Fruit fly (Drosophila melanogaster): ENCODE data around the gene Ddx56.

Ddx56 gene

dm6 chrX:21369149-21369988, 18.4 kb downstream of the Ddx56 start (continued):
- TF ChIP-seq chinmo (GFP tag; IDR thresholded peaks at IDR 0.05; ENCODE audit: partially characterized antibody) (peak; percentile 76; the same call in 1 of the 4 replicates), gem (tag; optimal IDR thresholded peaks at IDR 0.05) (peak; percentile 6), sug (tag; optimal IDR thresholded peaks at IDR 0.05) (no peak), Med (GFP tag) (peak; percentile 71), CHES-1-like (GFP tag; optimal IDR thresholded peaks at IDR 0.05) (peak; percentile 2), CG31441 (GFP tag; IDR thresholded peaks at IDR 0.05) (no peak), pfk (GFP tag; optimal IDR thresholded peaks at IDR 0.05) (no peak), trem (tag; optimal IDR thresholded peaks at IDR 0.05) (peak; percentile 31), Ssrp (tag; optimal IDR thresholded peaks at IDR 0.05) (no peak), CG2120 (GFP tag; optimal IDR thresholded peaks at IDR 0.05) (peak; percentile 7), sens (GFP tag) (peak; percentile 54), sd (tag; optimal IDR thresholded peaks at IDR 0.05) (peak; percentile 44), amos (GFP tag; IDR thresholded peaks at IDR 0.05; ENCODE audit: partially characterized antibody) (peak; percentile 19; the same call in 1 of the 2 replicates), zen (tag; optimal IDR thresholded peaks at IDR 0.05) (peak; percentile 28), bbx (GFP tag; IDR thresholded peaks at IDR 0.05; ENCODE audit: partially characterized antibody) (peak; percentile 54), nerfin-1 (tag; optimal IDR thresholded peaks at IDR 0.05) (peak; percentile 29), Hmx (GFP tag; optimal IDR thresholded peaks at IDR 0.05) (no peak), BEAF-32 (GFP tag; optimal IDR thresholded peaks at IDR 0.05) (peak; percentile 30), CG3407 (GFP tag; optimal IDR thresholded peaks at IDR 0.05) (no peak), sens-2 (GFP tag; IDR thresholded peaks at IDR 0.05) (no peak), sqz (GFP tag; optimal IDR thresholded peaks at IDR 0.05) (no peak), CG10543 (GFP tag; optimal IDR thresholded peaks at IDR 0.05) (peak; percentile 14), CG16863 (GFP tag; optimal IDR thresholded peaks at IDR 0.05) (no peak), CG5953 (GFP tag; IDR thresholded peaks at IDR 0.05) (no peak), CG3995 (GFP tag; optimal IDR thresholded peaks at IDR 0.05) (peak; percentile 81), eve (GFP tag; optimal IDR thresholded peaks at IDR 0.05) (peak in 1 of 2 experiments; percentile 81)

- TF ChIP-seq CG8388 (GFP tag; optimal IDR thresholded peaks at IDR 0.05): no peak
- no peak for TF ChIP-seq fd3F (GFP tag; optimal IDR thresholded peaks at IDR 0.05)
- TF ChIP-seq Hsf (GFP tag; optimal IDR thresholded peaks at IDR 0.05): no peak
- TF ChIP-seq CG11560 (tag; IDR thresholded peaks at IDR 0.05): no peak
- TF ChIP-seq Nf-YA (GFP tag; IDR thresholded peaks at IDR 0.05): no peak
- TF ChIP-seq Tbp (GFP tag; optimal IDR thresholded peaks at IDR 0.05): no peak
- TF ChIP-seq CG10565 (GFP tag; optimal IDR thresholded peaks at IDR 0.05): no peak
- no peak for TF ChIP-seq pb (GFP tag; optimal IDR thresholded peaks at IDR 0.05)
- no peak for TF ChIP-seq CG7928 (GFP tag; optimal IDR thresholded peaks at IDR 0.05)
- peak; percentile 74 for TF ChIP-seq rib (GFP tag; IDR thresholded peaks at IDR 0.05)
- no peak for TF ChIP-seq chn (GFP tag; optimal IDR thresholded peaks at IDR 0.05)
- TF ChIP-seq CTCF (GFP tag; optimal IDR thresholded peaks at IDR 0.05): no peak
- no peak for TF ChIP-seq CG31388 (GFP tag; optimal IDR thresholded peaks at IDR 0.05)
- TF ChIP-seq Dp (GFP tag; optimal IDR thresholded peaks at IDR 0.05): no peak
- TF ChIP-seq CG32532 (GFP tag; IDR thresholded peaks at IDR 0.05): no peak
- TF ChIP-seq CG6254 (GFP tag; optimal IDR thresholded peaks at IDR 0.05): no peak
- TF ChIP-seq Usf (GFP tag; optimal IDR thresholded peaks at IDR 0.05): no peak
- TF ChIP-seq CG31224 (GFP tag; IDR thresholded peaks at IDR 0.05): no peak
- TF ChIP-seq tin (GFP tag; optimal IDR thresholded peaks at IDR 0.05): no peak
- no peak for TF ChIP-seq CG18599 (GFP tag; optimal IDR thresholded peaks at IDR 0.05)
- no peak for TF ChIP-seq Dek (tag; optimal IDR thresholded peaks at IDR 0.05)
- no peak for TF ChIP-seq Dref (GFP tag; IDR thresholded peaks at IDR 0.05)
- TF ChIP-seq al (GFP tag; IDR thresholded peaks at IDR 0.05): no peak
- TF ChIP-seq CG17385 (GFP tag; optimal IDR thresholded peaks at IDR 0.05): no peak
- TF ChIP-seq GATAe (GFP tag; conservative IDR thresholded peaks at IDR 0.05): no peak
Observed at dm6 chrX:21368410-21368918, 19.3 kb downstream of the Ddx56 start.
